Worm (Caenorhabditis elegans) whole organism, L4/young adult: Measurements from ENCODE around the gene Y69E1A.8.

ENCODE experiments used
- W03F9.2 ChIP-seq: fragments of 150-350 bp; optimal IDR thresholded peaks from 2 replicates; lab custom pipeline; 2014; ENCODE audit warnings: missing biosample characterization, missing genetic modification characterization
- dao-5 ChIP-seq: sonication (generic microtip); optimal IDR thresholded peaks from 2 replicates; lab custom pipeline; 2016; ENCODE audit warnings: missing genotype, missing genetic modification characterization, moderate library complexity, missing compliant biosample characterization
- him-1 ChIP-seq: sonication (generic microtip); optimal IDR thresholded peaks from 2 replicates; lab custom pipeline; 2016; ENCODE audit warnings: missing genotype, missing genetic modification reagents, missing genetic modification characterization, missing compliant biosample characterization

Y69E1A.8 gene

DNA sequence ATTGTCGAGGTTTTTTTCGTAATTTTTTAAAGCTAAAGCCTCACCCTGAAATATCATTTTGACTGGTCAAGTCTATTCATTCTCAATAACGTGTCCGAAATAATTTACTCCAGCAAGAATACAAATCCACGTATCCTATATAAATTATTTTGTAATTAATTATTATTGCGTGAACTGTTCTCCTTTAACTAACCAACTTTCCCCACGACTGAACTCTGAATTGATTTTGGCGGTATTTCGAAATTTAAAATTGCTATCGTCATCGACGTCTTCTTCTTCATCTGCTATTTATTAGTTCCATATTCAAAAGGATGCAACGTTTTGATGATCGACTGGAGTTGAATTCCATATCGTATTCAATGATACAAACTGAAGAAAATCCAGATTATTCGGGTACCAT lies at the start of gene Y69E1A.8, which contains the start of gene aqp-3:
TSS of gene Y69E1A.8 (plus strand) at position 246 of the 400 bp plus-strand sequence.
TSS of gene aqp-3 (minus strand) at position 101 of the 400 bp plus-strand sequence.
- TF ChIP-seq W03F9.2 (tag; lab: Kevin White, UChicago) (no peak), him-1 (tag; lab: Kevin White, UChicago) (no peak)

DNA sequence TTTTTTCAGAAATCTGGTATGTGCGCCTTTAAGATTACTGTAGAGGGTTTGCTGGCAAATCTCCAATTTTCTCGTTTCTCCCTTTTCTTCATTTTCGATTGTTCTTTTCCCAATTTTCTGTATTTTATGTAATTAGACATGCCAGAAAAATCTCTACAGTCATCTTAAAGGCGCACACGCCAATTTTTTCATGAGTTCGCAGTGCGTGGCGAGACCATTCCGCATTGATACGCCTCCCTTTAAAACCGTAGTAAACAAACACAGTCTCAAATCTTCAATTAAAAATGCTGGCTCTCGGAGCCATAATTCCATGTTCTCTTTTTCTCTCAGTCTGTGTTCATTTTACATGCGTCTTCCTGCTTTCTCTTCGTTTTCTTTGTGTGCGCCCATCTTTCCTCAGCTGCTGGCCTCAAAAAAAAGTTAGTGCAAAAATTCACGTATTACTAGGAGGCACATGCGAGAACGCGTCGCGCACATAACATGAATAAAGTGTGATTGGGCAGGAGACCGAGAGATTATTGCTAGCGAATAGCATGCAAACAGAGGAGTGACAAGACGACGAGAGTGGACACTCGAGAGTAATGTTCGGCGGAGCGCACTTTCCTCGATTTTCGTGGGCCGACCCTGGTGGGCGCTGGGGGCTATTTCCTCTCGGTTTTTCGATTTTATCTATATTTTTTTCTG lies 47.4 kb upstream of the Y69E1A.8 start:
- TF ChIP-seq dao-5 (no peak), him-1 (tag; lab: Kevin White, UChicago) (no peak), W03F9.2 (tag; lab: Kevin White, UChicago) (peak; percentile 82)

DNA sequence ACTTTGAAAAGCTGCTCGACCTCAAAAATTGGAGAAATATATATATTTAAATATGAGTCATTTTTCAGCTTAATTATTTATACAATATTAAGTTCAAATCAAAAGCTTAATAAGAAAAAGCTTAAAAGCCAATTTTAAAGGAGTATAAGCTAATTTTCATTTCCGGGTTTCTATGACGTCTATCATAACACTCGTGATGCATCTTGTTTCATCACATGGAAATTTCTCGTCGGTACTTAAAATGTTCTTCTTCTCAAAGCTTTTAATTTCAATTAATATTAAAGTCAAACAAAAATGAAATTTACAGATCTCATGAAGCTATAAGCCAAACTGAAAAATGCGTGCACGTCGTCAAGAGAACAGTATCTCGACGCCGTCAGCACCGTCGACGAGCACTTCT lies 46.6 kb upstream of the Y69E1A.8 start, which contains the start of gene rbr-2:
TSS of gene rbr-2 (plus strand) at position 301 of the 400 bp plus-strand sequence.
- TF ChIP-seq W03F9.2 (tag; lab: Kevin White, UChicago) (no peak), dao-5 (no peak), him-1 (tag; lab: Kevin White, UChicago) (no peak)

DNA sequence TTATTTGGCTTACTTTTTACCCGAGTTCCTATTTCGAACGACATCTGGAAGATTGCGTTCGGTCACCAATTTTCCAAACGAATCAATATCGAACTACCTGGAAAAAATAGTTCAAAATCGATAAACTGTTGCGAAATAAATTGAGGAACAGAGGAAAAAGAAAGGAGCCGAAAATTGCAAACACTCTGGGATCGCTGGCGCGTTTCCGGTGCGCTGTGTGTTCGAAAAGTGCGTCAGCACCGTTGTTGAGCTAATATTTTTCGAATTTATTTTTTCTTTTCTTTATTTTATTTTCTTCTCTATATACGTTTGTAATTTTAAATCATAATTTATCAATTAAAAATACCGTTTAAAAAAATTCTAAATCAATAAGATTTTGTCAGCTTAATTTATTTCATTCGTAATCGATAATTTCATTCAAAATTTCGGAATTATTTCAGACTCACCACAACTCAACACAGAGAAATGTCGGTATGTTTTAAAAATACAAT lies 33.3 kb upstream of the Y69E1A.8 start, which contains the start of the genes dnc-1 and lsm-7:
TSS of gene dnc-1 (minus strand) at position 142 of the 491 bp plus-strand sequence.
TSS of gene lsm-7 (plus strand) at position 441 of the 491 bp plus-strand sequence.
- TF ChIP-seq W03F9.2 (tag; lab: Kevin White, UChicago): peak; percentile 81
- TF ChIP-seq dao-5: no peak
- peak; percentile 21 for TF ChIP-seq him-1 (tag; lab: Kevin White, UChicago)

DNA sequence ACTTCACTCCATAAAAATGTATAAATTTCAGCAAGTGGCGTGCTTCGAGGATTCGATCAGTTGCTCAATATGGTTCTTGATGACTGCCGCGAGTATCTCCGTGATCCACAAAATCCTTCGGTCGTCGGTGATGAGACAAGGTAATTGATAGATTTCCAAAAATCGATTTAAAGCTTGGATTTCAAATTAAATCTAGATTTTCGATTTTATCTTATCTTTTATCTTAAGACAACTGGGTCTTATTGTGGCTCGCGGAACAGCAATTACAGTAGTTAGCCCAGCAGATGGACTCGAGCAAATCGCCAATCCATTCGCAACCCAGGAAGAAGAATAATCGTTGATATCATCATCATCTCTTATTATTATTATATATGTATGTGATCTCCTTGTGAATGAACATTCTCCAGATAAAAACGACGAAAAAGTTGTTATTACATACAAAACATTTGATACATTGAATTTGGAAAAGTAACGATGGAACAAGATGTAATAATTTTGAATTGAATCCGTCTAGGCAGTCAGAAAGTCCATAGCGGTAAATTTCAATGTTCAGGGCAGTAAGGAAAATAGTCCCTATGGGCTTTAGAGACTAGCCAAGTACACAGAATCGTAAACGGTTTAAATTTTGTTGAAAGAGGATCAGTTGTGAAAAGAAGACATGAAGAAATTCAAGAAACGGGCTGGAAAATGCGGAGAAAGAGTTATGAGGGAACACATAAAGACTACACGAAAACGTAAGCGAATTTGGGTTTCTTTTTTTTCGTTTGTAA lies 32.4 kb upstream of the Y69E1A.8 start:
- TF ChIP-seq him-1 (tag; lab: Kevin White, UChicago): peak; percentile 11
- TF ChIP-seq dao-5: no peak
- TF ChIP-seq W03F9.2 (tag; lab: Kevin White, UChicago): peak; percentile 8

DNA sequence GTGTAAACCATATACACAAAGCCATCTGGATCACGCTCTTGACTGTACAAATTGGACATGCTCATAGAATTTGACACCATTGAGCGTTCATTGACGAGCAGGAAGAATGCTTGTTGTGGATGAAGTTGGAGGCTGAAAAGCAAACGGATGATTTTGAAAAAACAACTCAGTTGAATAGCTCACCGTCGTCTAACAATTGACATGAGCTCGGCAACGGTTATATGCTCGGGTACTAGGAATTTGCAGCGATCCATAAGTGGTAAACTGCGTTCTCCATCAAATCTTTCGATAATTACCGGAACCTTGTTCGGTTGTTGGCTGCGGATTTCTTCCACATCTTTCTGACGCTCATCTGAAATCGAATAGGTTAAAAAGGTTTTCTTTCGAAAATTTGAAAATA lies 31.6 kb upstream of the Y69E1A.8 start:
- no peak for TF ChIP-seq W03F9.2 (tag; lab: Kevin White, UChicago)
- TF ChIP-seq him-1 (tag; lab: Kevin White, UChicago): no peak
- no peak for TF ChIP-seq dao-5

DNA sequence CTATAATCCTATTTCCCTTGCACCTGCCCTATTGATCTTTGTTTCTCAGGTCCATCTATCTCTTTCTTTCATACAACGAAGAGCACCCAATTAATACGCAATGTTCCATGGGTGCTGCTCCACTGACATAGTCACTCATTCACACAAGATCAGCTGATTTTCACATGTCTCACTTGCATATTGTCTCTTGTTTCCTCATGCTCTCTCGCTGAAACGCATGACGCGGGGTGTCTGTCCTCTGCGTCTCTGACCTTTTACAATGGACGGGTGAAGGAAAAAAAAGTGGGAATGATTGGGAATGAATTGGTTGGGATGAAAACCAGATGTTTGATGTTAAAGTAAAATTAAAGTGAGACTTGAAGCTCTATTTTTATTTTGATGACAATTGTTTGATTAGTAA lies 31.1 kb upstream of the Y69E1A.8 start:
- TF ChIP-seq him-1 (tag; lab: Kevin White, UChicago): peak; percentile 70
- peak; percentile 81 for TF ChIP-seq W03F9.2 (tag; lab: Kevin White, UChicago)
- TF ChIP-seq dao-5: no peak

DNA sequence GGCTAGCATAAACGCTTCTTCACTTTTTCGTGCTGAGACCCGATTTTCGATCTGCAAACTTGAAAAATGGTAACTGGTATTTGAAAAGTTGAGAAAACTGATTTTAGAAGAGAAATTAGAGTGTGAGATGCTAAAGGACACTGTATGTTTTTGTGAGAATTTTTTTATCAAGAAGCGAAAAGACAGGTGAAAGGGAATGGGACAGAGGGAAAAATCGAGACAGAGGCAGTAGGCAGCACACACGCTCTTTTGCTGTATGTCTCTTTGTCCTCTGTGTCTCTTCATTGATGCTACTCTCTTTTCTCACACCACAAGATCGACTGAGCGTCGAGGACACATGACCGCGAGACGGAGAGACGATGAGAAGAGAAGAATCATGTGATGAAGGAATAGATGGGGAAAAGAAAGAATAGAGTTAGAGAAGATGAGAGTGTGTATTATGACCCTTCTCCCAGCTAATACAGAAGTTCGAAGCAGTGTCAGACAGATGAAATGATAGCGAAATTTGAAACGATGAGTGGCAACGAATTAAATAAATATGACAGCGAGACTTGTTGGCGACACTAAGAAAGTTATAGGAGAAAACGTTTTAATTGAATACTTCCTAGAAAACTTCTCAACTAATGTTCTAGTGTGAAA lies 30.4 kb upstream of the Y69E1A.8 start, which contains the start of gene lgg-2:
TSS of gene lgg-2 (minus strand) at position 51 of the 639 bp plus-strand sequence.
- peak; percentile 83 for TF ChIP-seq W03F9.2 (tag; lab: Kevin White, UChicago)
- peak; percentile 4 for TF ChIP-seq dao-5
- TF ChIP-seq him-1 (tag; lab: Kevin White, UChicago): peak; percentile 38

DNA sequence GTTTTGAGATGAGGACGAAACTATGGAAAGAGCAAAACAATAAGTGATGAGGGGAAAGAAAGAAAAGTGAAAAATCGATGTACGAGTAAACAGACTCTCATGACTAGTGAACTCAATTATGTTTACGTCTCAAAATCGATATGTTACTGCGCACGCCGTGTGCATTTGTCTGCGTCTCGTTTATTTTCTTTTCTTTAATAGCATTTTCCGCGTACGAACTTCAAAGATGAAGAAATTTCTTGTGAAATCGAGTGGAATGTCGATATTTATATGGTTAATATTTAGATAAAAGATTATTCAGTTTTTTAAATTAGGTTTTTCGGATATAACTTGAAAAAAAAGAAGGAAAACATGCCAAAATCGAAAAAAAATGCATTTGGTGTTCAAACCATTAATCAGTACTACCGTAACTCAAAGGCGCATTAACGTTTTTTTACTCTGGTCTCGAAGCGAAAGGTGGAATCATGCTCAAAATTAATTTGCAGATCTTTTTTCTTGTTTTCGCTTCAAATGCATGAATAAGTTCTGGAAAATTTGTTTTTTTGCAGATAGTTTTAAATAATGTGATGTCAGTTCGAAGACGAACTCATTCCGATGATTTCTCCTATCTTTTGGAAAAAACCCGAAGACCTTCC lies 29.4 kb upstream of the Y69E1A.8 start, which contains the start of gene fic-1:
TSS of gene fic-1 (plus strand) at position 549 of the 635 bp plus-strand sequence.
- peak; percentile 80 for TF ChIP-seq W03F9.2 (tag; lab: Kevin White, UChicago)
- TF ChIP-seq him-1 (tag; lab: Kevin White, UChicago): no peak
- TF ChIP-seq dao-5: no peak

DNA sequence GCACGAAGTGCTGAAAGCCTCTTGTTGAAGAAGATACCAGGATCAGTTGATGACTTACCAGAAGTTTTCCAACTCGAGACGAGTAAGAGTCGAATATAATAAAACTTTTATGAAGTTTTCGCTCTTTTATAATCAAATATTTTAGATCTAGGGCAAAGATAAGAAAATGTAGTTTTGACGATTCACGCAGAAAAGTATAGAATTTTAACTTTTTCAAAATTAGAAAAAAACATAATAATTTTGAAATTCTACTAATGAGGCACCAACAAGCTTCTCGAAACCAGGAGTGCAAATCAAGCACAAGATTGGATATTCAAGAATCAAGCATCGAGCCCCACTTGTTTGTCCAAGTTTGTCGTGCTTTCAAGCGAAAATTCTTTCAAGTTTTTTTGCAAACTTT lies 17.6 kb upstream of the Y69E1A.8 start, which contains the start of gene Y69E1A.1:
TSS of gene Y69E1A.1 (minus strand) at position 101 of the 400 bp plus-strand sequence.
- TF ChIP-seq dao-5 (no peak), him-1 (tag; lab: Kevin White, UChicago) (no peak), W03F9.2 (tag; lab: Kevin White, UChicago) (no peak)

DNA sequence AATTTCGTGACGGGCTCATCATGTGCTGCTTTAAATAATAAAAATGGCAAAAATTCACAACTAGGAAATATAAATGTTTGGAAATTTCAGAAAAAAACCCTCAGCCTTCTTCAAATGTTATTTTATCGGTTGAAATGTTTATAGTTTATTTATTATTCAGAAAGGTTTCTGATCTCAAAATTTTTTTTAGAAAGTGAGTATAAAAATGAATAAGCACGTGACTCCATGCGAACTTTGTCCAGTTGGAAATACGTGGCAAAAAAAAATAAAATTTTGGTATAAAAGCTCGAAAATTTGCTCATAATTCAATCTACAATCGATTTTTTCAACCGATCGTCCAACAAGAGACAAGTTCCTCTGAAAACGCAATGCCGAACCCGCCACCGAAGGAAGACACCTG lies 16.9 kb upstream of the Y69E1A.8 start, which contains the start of gene nsph-3.1:
TSS of gene nsph-3.1 (plus strand) at position 301 of the 400 bp plus-strand sequence.
- TF ChIP-seq him-1 (tag; lab: Kevin White, UChicago) (no peak), W03F9.2 (tag; lab: Kevin White, UChicago) (no peak), dao-5 (no peak)

DNA sequence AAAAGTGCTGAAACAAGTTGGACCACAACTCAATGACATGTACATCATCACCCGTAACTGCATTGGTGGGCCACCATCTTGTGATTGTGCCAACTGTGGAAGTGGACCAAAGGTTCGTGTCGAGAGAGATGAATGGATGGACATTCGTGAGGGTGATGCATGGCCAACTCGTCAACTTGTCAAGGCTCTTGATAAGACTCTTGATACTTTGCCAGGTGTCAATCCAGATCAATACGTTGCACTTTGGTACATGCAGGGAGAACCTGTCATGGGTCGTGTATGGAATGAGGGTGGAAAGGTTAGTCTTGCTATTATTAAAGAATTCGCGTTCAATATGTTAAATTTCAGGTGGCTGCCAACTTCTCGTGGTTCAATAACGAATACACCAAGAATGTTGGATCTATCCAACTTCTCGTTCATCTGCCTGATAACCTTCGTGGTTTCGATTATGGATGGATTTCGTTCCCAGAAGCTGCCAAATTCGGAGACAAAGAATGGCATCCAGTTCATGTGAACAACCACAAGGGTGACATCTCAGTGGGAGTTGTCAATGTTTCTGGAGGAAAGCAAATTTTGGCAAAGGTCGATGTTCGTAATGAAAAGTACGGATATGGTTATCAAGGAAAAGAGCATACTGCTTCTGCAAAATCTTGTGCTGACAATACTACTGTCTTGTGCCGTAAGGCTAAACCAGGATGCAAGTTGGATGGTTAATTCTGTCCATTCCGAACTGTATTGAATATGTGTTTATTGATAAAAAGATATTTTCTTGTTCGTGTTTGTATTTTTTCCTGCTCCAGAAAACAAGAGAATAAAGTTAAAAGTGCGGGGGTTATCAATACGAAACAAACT lies 15.8 kb upstream of the Y69E1A.8 start:
- TF ChIP-seq W03F9.2 (tag; lab: Kevin White, UChicago) (no peak), him-1 (tag; lab: Kevin White, UChicago) (no peak), dao-5 (no peak)
